Worm (Caenorhabditis elegans): ENCODE results near the gene Y40H4A.2.

DNA sequence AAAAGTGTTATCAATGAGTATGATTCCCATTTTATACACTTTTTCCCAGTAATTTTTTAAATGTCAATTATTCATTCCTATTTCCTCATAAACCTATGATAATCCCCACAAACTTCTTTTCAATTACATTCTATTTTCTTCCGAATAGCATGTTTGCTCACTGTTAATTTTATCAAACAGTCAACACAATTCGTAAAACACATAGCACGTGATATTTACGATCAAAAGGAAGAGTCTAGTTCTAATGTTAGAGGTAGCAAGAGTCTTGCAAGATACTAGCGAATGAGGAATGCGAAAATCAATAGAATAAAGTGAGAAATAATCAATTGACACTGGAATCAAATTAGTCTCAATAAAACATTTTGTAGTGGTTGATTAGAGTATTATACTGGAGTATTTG is 45.9 kb downstream of the Y40H4A.2 start:
- TF ChIP-seq nhr-41 (GFP tag; IDR thresholded peaks at IDR 0.05) (no peak), tag-97 (GFP tag; IDR thresholded peaks at IDR 0.05) (no peak), zip-11 (GFP tag; IDR thresholded peaks at IDR 0.05) (no peak)
